Fruit fly (Drosophila melanogaster): ENCODE data around the gene CG11037.

Gene CG11037

DNA sequence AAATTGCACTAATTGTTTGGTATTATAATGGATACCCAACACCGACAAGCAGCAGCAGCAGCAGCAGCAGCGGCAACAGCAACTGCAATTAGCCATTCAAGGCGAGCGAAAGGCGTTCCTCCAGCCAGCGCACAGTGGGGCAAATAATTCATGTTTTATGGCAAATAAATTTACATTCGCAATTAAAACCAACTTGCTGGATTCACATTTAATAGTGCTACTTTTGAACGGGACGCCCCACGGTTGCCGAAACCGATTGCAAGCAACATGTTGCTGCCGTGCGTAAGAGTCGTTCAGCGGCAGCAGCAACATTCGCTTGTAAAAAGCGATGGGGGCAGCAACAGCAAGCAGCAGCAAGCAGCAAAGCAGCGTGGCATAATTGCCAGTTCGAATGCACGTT, 27.5 kb downstream of the CG11037 start (continued):
- no peak for TF ChIP-seq usp (GFP tag; optimal IDR thresholded peaks at IDR 0.05)
- no peak for TF ChIP-seq dsf (GFP tag; optimal IDR thresholded peaks at IDR 0.05; ENCODE audit: borderline replicate concordance)

DNA sequence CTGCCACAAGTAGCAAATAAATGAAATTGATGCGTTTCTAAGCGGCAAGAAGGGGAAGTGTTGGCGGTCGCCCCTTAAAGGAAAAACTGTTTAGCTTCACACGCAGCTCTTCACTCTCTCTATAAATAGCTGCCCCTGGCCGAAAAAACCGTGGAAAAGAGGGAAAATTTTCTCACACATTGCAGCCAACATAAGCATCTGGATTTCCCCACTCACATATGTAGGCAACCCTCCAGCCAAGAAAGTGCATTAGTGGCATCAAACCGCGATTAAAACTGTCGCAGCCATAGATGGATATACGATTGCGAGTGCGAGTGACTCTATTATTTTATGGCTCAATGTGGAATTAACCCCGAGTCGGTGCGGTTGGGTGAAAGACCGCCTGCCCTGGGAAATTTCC, 28.6 kb downstream of the CG11037 start:
- TF ChIP-seq Vsx2 (GFP tag; optimal IDR thresholded peaks at IDR 0.05; ENCODE audit: partially characterized antibody) (no peak), Dif (GFP tag; optimal IDR thresholded peaks at IDR 0.05; ENCODE audit: partially characterized antibody) (no peak), Hr83 (GFP tag; optimal IDR thresholded peaks at IDR 0.05; ENCODE audit: poor library complexity, severe bottlenecking) (no peak), woc (GFP tag; optimal IDR thresholded peaks at IDR 0.05) (no peak), Myc (optimal IDR thresholded peaks at IDR 0.05) (no peak), CrebA (GFP tag; optimal IDR thresholded peaks at IDR 0.05; ENCODE audit: borderline replicate concordance) (no peak), fru (GFP tag; optimal IDR thresholded peaks at IDR 0.05) (no peak), sv (GFP tag; optimal IDR thresholded peaks at IDR 0.05) (no peak), GATAd (GFP tag; optimal IDR thresholded peaks at IDR 0.05) (no peak), N (GFP tag; optimal IDR thresholded peaks at IDR 0.05) (no peak), Abd-B (GFP tag; optimal IDR thresholded peaks at IDR 0.05) (no peak), dsf (GFP tag; optimal IDR thresholded peaks at IDR 0.05; ENCODE audit: borderline replicate concordance) (no peak), Mio (GFP tag; optimal IDR thresholded peaks at IDR 0.05) (no peak), tai (GFP tag; optimal IDR thresholded peaks at IDR 0.05) (no peak), Sp1 (GFP tag; optimal IDR thresholded peaks at IDR 0.05) (no peak), usp (GFP tag; optimal IDR thresholded peaks at IDR 0.05) (no peak), Rel (GFP tag; optimal IDR thresholded peaks at IDR 0.05) (no peak), Rel (tag; optimal IDR thresholded peaks at IDR 0.05) (no peak), brk (GFP tag; optimal IDR thresholded peaks at IDR 0.05) (no peak), Hnf4 (GFP tag; optimal IDR thresholded peaks at IDR 0.05) (no peak), br (GFP tag; optimal IDR thresholded peaks at IDR 0.05) (no peak)

DNA sequence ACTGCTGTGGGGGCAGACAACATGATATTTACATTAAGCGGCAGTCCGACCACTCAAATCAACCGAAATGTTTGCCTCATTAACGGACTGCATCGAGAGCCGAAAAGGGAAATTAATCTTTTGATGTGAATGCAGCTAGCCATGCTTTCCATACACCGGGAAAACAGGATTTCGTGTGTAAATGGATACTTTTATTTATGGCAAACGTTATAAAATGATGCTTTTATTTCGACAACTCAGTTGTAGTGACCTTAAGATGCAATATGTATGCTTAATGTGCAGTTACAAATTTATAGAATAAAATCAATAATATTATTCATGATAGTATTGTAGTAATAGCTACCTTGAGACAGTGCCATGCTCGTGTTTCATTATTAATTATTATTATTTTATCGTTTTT, 29.7 kb downstream of the CG11037 start:
- TF ChIP-seq rgr (GFP tag; optimal IDR thresholded peaks at IDR 0.05) (no peak), woc (GFP tag; optimal IDR thresholded peaks at IDR 0.05) (no peak), dmrt93B (GFP tag; optimal IDR thresholded peaks at IDR 0.05) (no peak), foxo (GFP tag; optimal IDR thresholded peaks at IDR 0.05) (no peak), Sp1 (GFP tag; optimal IDR thresholded peaks at IDR 0.05) (no peak), dl (GFP tag; optimal IDR thresholded peaks at IDR 0.05; ENCODE audit: insufficient read depth in 1 of 2, partially characterized antibody in 2 of 2) (no peak), GATAd (GFP tag; optimal IDR thresholded peaks at IDR 0.05) (no peak), h (GFP tag; optimal IDR thresholded peaks at IDR 0.05) (no peak), Rel (GFP tag; optimal IDR thresholded peaks at IDR 0.05) (no peak), Rel (tag; optimal IDR thresholded peaks at IDR 0.05) (no peak), HLH106 (tag; optimal IDR thresholded peaks at IDR 0.05) (no peak), Hnf4 (GFP tag; optimal IDR thresholded peaks at IDR 0.05) (no peak), fru (GFP tag; optimal IDR thresholded peaks at IDR 0.05) (no peak), lola (GFP tag; optimal IDR thresholded peaks at IDR 0.05) (no peak), br (GFP tag; optimal IDR thresholded peaks at IDR 0.05) (no peak), dsf (GFP tag; optimal IDR thresholded peaks at IDR 0.05; ENCODE audit: borderline replicate concordance) (no peak), jim (GFP tag; optimal IDR thresholded peaks at IDR 0.05) (no peak), CrebA (GFP tag; optimal IDR thresholded peaks at IDR 0.05; ENCODE audit: borderline replicate concordance) (no peak)

DNA sequence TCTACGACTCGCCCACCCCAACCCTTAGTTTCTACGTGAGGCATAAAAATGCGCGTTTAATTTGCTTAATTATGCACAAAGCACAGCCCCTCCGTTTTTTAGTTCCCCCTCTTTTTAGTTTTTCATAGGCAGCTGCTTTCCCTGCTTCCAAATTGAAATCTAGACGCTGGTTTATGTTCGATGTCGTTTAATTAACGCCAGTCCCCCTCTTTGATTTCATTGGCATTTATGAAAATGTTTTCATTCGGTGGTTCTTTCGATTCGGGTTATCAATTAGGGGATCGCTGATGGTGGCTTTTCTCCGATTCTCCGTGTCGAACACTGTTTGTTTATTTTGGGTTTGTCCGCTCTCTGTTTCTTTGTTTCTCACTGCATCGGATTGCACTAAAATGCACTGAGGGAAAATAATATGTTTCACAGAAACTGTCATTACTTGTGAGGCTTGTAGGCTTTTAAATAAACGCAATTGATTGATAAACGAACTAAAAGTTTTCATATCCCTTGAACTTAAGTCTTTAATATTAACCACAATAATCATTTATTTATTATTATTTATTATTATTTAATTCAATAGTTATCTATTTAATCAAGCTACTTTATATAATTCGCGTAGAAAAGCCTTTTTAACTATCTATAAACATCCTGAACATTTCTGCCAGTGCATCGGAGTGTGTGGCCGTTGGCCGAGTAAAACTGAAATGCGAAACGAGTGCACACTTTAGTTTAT, 31.0 kb downstream of the CG11037 start:
- TF ChIP-seq Dif (GFP tag; optimal IDR thresholded peaks at IDR 0.05; ENCODE audit: partially characterized antibody): no peak
- peak; percentile 29 for TF ChIP-seq Sp1 (GFP tag; optimal IDR thresholded peaks at IDR 0.05)
- TF ChIP-seq psq (GFP tag; optimal IDR thresholded peaks at IDR 0.05): peak; percentile 15
- peak; percentile 25 for TF ChIP-seq dmrt93B (GFP tag; optimal IDR thresholded peaks at IDR 0.05)
- peak; percentile 42 for TF ChIP-seq HLH106 (tag; optimal IDR thresholded peaks at IDR 0.05)
- TF ChIP-seq pan (optimal IDR thresholded peaks at IDR 0.05): no peak
- TF ChIP-seq OdsH (GFP tag; optimal IDR thresholded peaks at IDR 0.05): no peak
- TF ChIP-seq Hr78 (GFP tag; optimal IDR thresholded peaks at IDR 0.05): no peak
- peak; percentile 7 for TF ChIP-seq rgr (GFP tag; optimal IDR thresholded peaks at IDR 0.05)
- TF ChIP-seq tai (GFP tag; optimal IDR thresholded peaks at IDR 0.05): no peak
- TF ChIP-seq woc (GFP tag; optimal IDR thresholded peaks at IDR 0.05): no peak
- no peak for TF ChIP-seq Myc (optimal IDR thresholded peaks at IDR 0.05)
- TF ChIP-seq fru (GFP tag; optimal IDR thresholded peaks at IDR 0.05): peak; percentile 33
- TF ChIP-seq sage (GFP tag; optimal IDR thresholded peaks at IDR 0.05): no peak
- no peak for TF ChIP-seq Mio (GFP tag; optimal IDR thresholded peaks at IDR 0.05)
- no peak for TF ChIP-seq CrebA (GFP tag; optimal IDR thresholded peaks at IDR 0.05; ENCODE audit: borderline replicate concordance)
- no peak for TF ChIP-seq Abd-B (GFP tag; optimal IDR thresholded peaks at IDR 0.05)
- TF ChIP-seq h (GFP tag; optimal IDR thresholded peaks at IDR 0.05): peak; percentile 37
- TF ChIP-seq N (GFP tag; optimal IDR thresholded peaks at IDR 0.05): no peak
- peak in 1 of 2 experiments; percentile 48 for TF ChIP-seq foxo (GFP tag; optimal IDR thresholded peaks at IDR 0.05)
- TF ChIP-seq dl (GFP tag; optimal IDR thresholded peaks at IDR 0.05; ENCODE audit: insufficient read depth in 1 of 2, partially characterized antibody in 2 of 2): no peak
- TF ChIP-seq brk (GFP tag; optimal IDR thresholded peaks at IDR 0.05): no peak
- no peak for TF ChIP-seq Dfd (GFP tag; optimal IDR thresholded peaks at IDR 0.05)

All from whole organism, wandering third instar larva.